Worm (Caenorhabditis elegans): ENCODE data around the gene nxf-2.

DNA sequence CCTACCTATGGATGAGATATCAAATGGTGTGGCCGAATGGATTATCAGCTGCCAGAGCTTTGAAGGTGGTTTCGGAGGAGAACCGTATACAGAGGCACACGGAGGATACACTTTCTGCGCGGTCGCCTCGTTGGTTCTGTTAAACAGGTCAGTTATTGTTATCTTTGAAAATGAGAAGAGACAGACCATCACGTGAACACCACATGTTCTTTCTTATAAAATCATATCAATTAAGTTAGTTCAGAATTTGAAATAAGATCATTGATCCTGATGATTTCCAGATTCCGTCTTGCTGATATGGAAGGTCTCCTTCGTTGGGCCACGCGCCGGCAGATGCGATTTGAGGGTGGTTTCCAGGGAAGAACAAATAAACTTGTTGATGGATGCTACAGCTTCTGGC lies 31.0 kb upstream of the nxf-2 start:
- TF ChIP-seq unc-62 (GFP tag; optimal IDR thresholded peaks at IDR 0.05): no peak
- no peak for TF ChIP-seq zip-8 (tag; optimal IDR thresholded peaks at IDR 0.05)
- TF ChIP-seq nhr-76 (tag; optimal IDR thresholded peaks at IDR 0.05): no peak
- no peak for TF ChIP-seq elt-1 (tag; optimal IDR thresholded peaks at IDR 0.05; ENCODE audit: borderline replicate concordance, insufficient read depth)
- no peak for TF ChIP-seq nhr-12 (tag; optimal IDR thresholded peaks at IDR 0.05)
- TF ChIP-seq sem-2 (GFP tag; optimal IDR thresholded peaks at IDR 0.05): no peak

Data from whole organism, mixed stage, embryonic.